Worm (Caenorhabditis elegans): ENCODE measurements around the gene R105.1.

ce11 chrIV:4599352-4600004 lies 34.0 kb upstream of the R105.1 start, which contains the start of gene F19C7.2:
- TF ChIP-seq lsy-2 (tag; optimal IDR thresholded peaks at IDR 0.05), result no peak
- no peak for TF ChIP-seq ztf-11 (tag; optimal IDR thresholded peaks at IDR 0.05)
- TF ChIP-seq lin-39 (tag; optimal IDR thresholded peaks at IDR 0.05), result no peak
- TF ChIP-seq snpc-4 (tag; optimal IDR thresholded peaks at IDR 0.05), result no peak
- no peak for TF ChIP-seq nhr-237 (tag; optimal IDR thresholded peaks at IDR 0.05)
- no peak for TF ChIP-seq ama-1 (optimal IDR thresholded peaks at IDR 0.05)
- TF ChIP-seq blmp-1 (tag; optimal IDR thresholded peaks at IDR 0.05; ENCODE audit: insufficient read depth), result no peak
- TF ChIP-seq elt-3 (tag; optimal IDR thresholded peaks at IDR 0.05), result no peak

Data from whole organism, L2 larva.